Worm (Caenorhabditis elegans): ENCODE data around the gene dod-3.

DNA sequence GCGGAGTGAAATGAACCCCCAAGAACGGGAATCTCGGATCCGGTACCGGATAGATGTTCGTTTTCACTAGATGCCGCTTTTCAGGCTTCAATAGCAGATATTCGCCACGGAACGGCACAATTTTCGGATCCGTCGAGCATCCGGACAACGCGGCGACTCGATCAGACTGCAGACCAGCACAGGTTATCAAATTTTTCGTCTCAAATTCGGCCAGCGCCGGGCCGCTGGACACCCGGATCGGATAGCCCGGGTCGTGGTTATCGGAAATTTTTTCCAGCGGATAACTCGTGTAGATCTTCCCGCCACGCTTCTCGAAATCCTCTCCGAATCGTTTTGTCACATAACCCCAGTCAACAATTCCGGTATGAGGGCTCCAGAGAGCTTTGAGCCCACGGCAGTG lies 40.4 kb downstream of the dod-3 start:
- TF ChIP-seq ces-1 (GFP tag; optimal IDR thresholded peaks at IDR 0.05) (no peak), egl-43 (GFP tag; IDR thresholded peaks at IDR 0.05) (no peak), pqm-1 (tag; optimal IDR thresholded peaks at IDR 0.05) (no peak), ceh-44 (GFP tag; IDR thresholded peaks at IDR 0.05) (no peak), dpl-1 (GFP tag; optimal IDR thresholded peaks at IDR 0.05) (no peak), ztf-11 (tag; optimal IDR thresholded peaks at IDR 0.05) (no peak), nhr-237 (tag; optimal IDR thresholded peaks at IDR 0.05) (no peak), nhr-111 (GFP tag; optimal IDR thresholded peaks at IDR 0.05) (no peak), aly-2 (tag; optimal IDR thresholded peaks at IDR 0.05) (no peak), snpc-4 (tag; optimal IDR thresholded peaks at IDR 0.05) (no peak), dve-1 (tag; optimal IDR thresholded peaks at IDR 0.05; ENCODE audit: insufficient read depth) (no peak), lir-3 (tag; optimal IDR thresholded peaks at IDR 0.05) (no peak), ZK546.5 (tag; optimal IDR thresholded peaks at IDR 0.05) (no peak), ama-1 (optimal IDR thresholded peaks at IDR 0.05) (no peak)
